Worm (Caenorhabditis elegans) whole organism, midembryonic: ENCODE measurements around the gene acbp-3.

Source experiments
- T22C8.4 ChIP-seq: fragments of 200-800 bp; sonication (Bioruptor generic); IDR thresholded peaks from 2 replicates; pipeline ENCODE4 v1.3.6; 2022; ENCODE audit warnings: missing genetic modification characterization, missing compliant biosample characterization
- flt-1 ChIP-seq: fragments of 200-800 bp; sonication (Bioruptor generic); IDR thresholded peaks from 2 replicates; pipeline ENCODE4 v1.3.6; 2022; ENCODE audit warnings: missing genetic modification characterization, missing compliant biosample characterization
- ref-1 ChIP-seq: fragments of 200-800 bp; sonication (Bioruptor generic); conservative IDR thresholded peaks from 2 replicates; pipeline ENCODE4 v1.3.6; 2022; ENCODE audit warnings: missing genetic modification reagents, missing genetic modification characterization, missing compliant biosample characterization
- tab-1 ChIP-seq: fragments of 200-800 bp; sonication (Bioruptor generic); IDR thresholded peaks from 2 replicates; pipeline ENCODE4 v1.3.6; 2022; ENCODE audit warnings: missing genetic modification characterization, missing compliant biosample characterization
- ztf-29 ChIP-seq: fragments of 200-800 bp; sonication (Bioruptor generic); IDR thresholded peaks from 2 replicates; pipeline ENCODE4 v1.3.6; 2022; ENCODE audit warnings: missing genetic modification reagents, missing genetic modification characterization, missing compliant biosample characterization

DNA sequence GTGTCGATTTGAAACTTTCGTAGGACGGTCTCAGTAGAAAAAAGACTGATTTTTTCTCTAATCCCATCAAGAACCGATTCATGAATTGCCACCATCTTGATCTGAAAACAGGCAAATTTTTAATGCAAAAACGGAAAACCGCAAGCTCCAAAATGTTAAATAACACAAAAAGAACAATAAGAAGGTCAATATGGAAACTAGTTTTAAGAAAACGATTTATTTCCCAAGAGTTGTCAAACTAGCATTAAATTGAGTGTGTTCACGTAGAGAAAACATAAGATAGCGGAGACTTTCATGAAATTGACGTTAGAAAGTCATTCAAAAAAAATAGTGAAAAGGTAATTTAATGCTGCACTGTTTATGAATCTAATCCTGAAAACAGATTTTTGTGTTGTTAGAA, 10.9 kb downstream of the acbp-3 start, which contains the start of gene F47B10.9:
- no peak for TF ChIP-seq flt-1 (GFP tag; lab: Robert Waterston, UW)
- TF ChIP-seq tab-1 (GFP tag; lab: Robert Waterston, UW): no peak
- TF ChIP-seq T22C8.4 (GFP tag; lab: Robert Waterston, UW): no peak
- TF ChIP-seq ref-1: no peak
- TF ChIP-seq ztf-29 (GFP tag; lab: Robert Waterston, UW): no peak
